Worm (Caenorhabditis elegans) whole organism, L1 larva: ENCODE results near the gene epc-1.

Experiments
- C04F5.9 ChIP-seq: sonication (generic microtip); optimal IDR thresholded peaks from 2 replicates; lab custom pipeline; 2016; ENCODE audit warnings: missing genetic modification characterization, missing compliant biosample characterization
- C16A3.4 ChIP-seq: fragments of 150-350 bp; optimal IDR thresholded peaks from 2 replicates; lab custom pipeline; 2014; ENCODE audit warnings: missing biosample characterization, missing genetic modification characterization
- C34B4.2 ChIP-seq: sonication (generic microtip); optimal IDR thresholded peaks from 2 replicates; lab custom pipeline; 2017; ENCODE audit warnings: mild to moderate bottlenecking, missing genetic modification characterization, missing compliant biosample characterization
- Y116A8C.19 ChIP-seq: sonication (generic microtip); optimal IDR thresholded peaks from 2 replicates; lab custom pipeline; 2016; ENCODE audit warnings: missing compliant biosample characterization, missing genetic modification characterization, borderline replicate concordance
- aha-1 ChIP-seq: fragments of 150-350 bp; optimal IDR thresholded peaks from 2 replicates; lab custom pipeline; 2014; ENCODE audit warnings: missing biosample characterization, missing genetic modification characterization
- alr-1 ChIP-seq: fragments of 200-800 bp; sonication (Bioruptor generic); optimal IDR thresholded peaks from 2 replicates; lab custom pipeline; 2018; ENCODE audit warnings: borderline replicate concordance, mild to moderate bottlenecking, missing genetic modification characterization, missing compliant biosample characterization
- aly-2 ChIP-seq: fragments of 150-350 bp; optimal IDR thresholded peaks from 2 replicates; lab custom pipeline; 2014; ENCODE audit warnings: missing biosample characterization, missing genetic modification characterization
- ama-1 ChIP-seq: fragments of 150-350 bp; optimal IDR thresholded peaks from 2 replicates; lab custom pipeline; 2014
- ceh-8 ChIP-seq: fragments of 200-800 bp; sonication (Bioruptor generic); optimal IDR thresholded peaks from 2 replicates; lab custom pipeline; 2018; ENCODE audit warnings: mild to moderate bottlenecking, missing genetic modification characterization, moderate library complexity, missing compliant biosample characterization
- ceh-88 ChIP-seq: fragments of 200-800 bp; sonication (Bioruptor generic); IDR thresholded peaks from 2 replicates; pipeline ENCODE4 v1.3.6; 2022; ENCODE audit warnings: missing genetic modification characterization, missing compliant biosample characterization
- ces-1 ChIP-seq: fragments of 150-350 bp; optimal IDR thresholded peaks from 2 replicates; lab custom pipeline; 2014; ENCODE audit warnings: missing biosample characterization, missing genetic modification reagents, missing genetic modification characterization
- dsc-1 ChIP-seq: sonication (generic microtip); optimal IDR thresholded peaks from 2 replicates; lab custom pipeline; 2016; ENCODE audit warnings: mild to moderate bottlenecking, missing genetic modification characterization, missing compliant biosample characterization
- efl-1 ChIP-seq, 4 experiments: fragments of 150-350 bp; optimal IDR thresholded peaks in 3 of 4; peaks in 1 of 4; 1 replicate in 1 of 4; 2 replicates in 3 of 4; lab custom pipeline; 2014; ENCODE audit warnings: missing biosample characterization in 2 of 4, missing genetic modification characterization in 2 of 4, missing genetic modification reagents in 2 of 4
- efl-3 ChIP-seq: fragments of 200-800 bp; sonication (Bioruptor generic); optimal IDR thresholded peaks from 2 replicates; lab custom pipeline; 2018; ENCODE audit warnings: mild to moderate bottlenecking, missing genetic modification characterization, missing compliant biosample characterization
- egl-13 ChIP-seq: sonication (generic microtip); optimal IDR thresholded peaks from 2 replicates; lab custom pipeline; 2016; ENCODE audit warnings: missing genotype, missing genetic modification reagents, missing genetic modification characterization, missing compliant biosample characterization
- elt-2 ChIP-seq: sonication (generic microtip); optimal IDR thresholded peaks from 2 replicates; lab custom pipeline; 2016; ENCODE audit warnings: missing genetic modification characterization, mild to moderate bottlenecking, inconsistent platforms, missing compliant biosample characterization, missing genetic modification reagents
- elt-3 ChIP-seq, 6 experiments: fragments of 150-350 bp in 1 of 6; sonication (generic microtip); optimal IDR thresholded peaks; 2 replicates each; lab custom pipeline; 2017 to 2018; ENCODE audit warnings: missing biosample characterization in 6 of 6, missing genetic modification characterization in 6 of 6, inconsistent platforms in 1 of 6
- fkh-10 ChIP-seq: sonication (generic microtip); optimal IDR thresholded peaks from 2 replicates; lab custom pipeline; 2017; ENCODE audit warnings: missing biosample characterization, missing genetic modification reagents, missing genetic modification characterization
- fkh-8 ChIP-seq: sonication (generic microtip); optimal IDR thresholded peaks from 2 replicates; lab custom pipeline; 2016; ENCODE audit warnings: mild to moderate bottlenecking, missing genetic modification characterization, missing compliant biosample characterization
- fos-1 ChIP-seq: fragments of 150-350 bp; optimal IDR thresholded peaks from 2 replicates; lab custom pipeline; 2014; ENCODE audit warnings: missing biosample characterization, missing genetic modification characterization
- grh-1 ChIP-seq: fragments of 200-800 bp; sonication (Bioruptor generic); IDR thresholded peaks from 2 replicates; pipeline ENCODE4 v1.3.6; 2022; ENCODE audit warnings: missing genetic modification reagents, missing genetic modification characterization, missing compliant biosample characterization
- hlh-4 ChIP-seq: sonication (generic microtip); optimal IDR thresholded peaks from 2 replicates; lab custom pipeline; 2016; ENCODE audit warnings: mild to moderate bottlenecking, missing genetic modification characterization, missing compliant biosample characterization
- hpl-2 ChIP-seq: fragments of 150-350 bp; optimal IDR thresholded peaks from 2 replicates; lab custom pipeline; 2014; ENCODE audit warnings: missing biosample characterization, missing genetic modification reagents, missing genetic modification characterization
- irx-1 ChIP-seq: sonication (generic microtip); optimal IDR thresholded peaks from 2 replicates; lab custom pipeline; 2016; ENCODE audit warnings: missing genetic modification characterization, missing compliant biosample characterization
- isw-1 ChIP-seq: fragments of 200-800 bp; sonication (Bioruptor generic); IDR thresholded peaks from 2 replicates; pipeline ENCODE4 v1.3.6; 2022; ENCODE audit warnings: missing genetic modification characterization, missing compliant biosample characterization
- jun-1 ChIP-seq: fragments of 150-350 bp; optimal IDR thresholded peaks from 2 replicates; lab custom pipeline; 2014; ENCODE audit warnings: missing biosample characterization, missing genetic modification reagents, missing genetic modification characterization
- lin-13 ChIP-seq: fragments of 150-350 bp; optimal IDR thresholded peaks from 2 replicates; lab custom pipeline; 2014; ENCODE audit warnings: missing biosample characterization, missing genetic modification reagents, missing genetic modification characterization
- lin-15B ChIP-seq: fragments of 150-350 bp; sonication (generic microtip); optimal IDR thresholded peaks from 3 replicates; lab custom pipeline; 2014; ENCODE audit warnings: missing biosample characterization, missing genetic modification characterization
- lir-3 ChIP-seq: sonication (generic microtip); optimal IDR thresholded peaks from 2 replicates; lab custom pipeline; 2016; ENCODE audit warnings: mild to moderate bottlenecking, missing genetic modification characterization, moderate library complexity, missing compliant biosample characterization; ENCODE audit not compliant: poor library complexity
- lsy-2 ChIP-seq, 2 experiments: fragments of 150-350 bp; optimal IDR thresholded peaks; 2 replicates each; lab custom pipeline; 2014; ENCODE audit warnings: missing biosample characterization in 2 of 2, missing genetic modification characterization in 2 of 2
- mab-9 ChIP-seq: fragments of 200-800 bp; sonication (Bioruptor generic); IDR thresholded peaks from 2 replicates; pipeline ENCODE4 v1.3.6; 2022; ENCODE audit warnings: missing genetic modification reagents, missing genetic modification characterization, missing compliant biosample characterization
- mdl-1 ChIP-seq, 2 experiments: fragments of 150-350 bp; optimal IDR thresholded peaks; 2 replicates each; lab custom pipeline; 2014 to 2017; ENCODE audit warnings: missing biosample characterization in 2 of 2, missing genetic modification characterization in 2 of 2, inconsistent platforms in 1 of 2
- mef-2 ChIP-seq: fragments of 150-350 bp; optimal IDR thresholded peaks from 2 replicates; lab custom pipeline; 2014; ENCODE audit warnings: missing biosample characterization, missing genetic modification characterization
- mep-1 ChIP-seq: fragments of 150-350 bp; optimal IDR thresholded peaks from 2 replicates; lab custom pipeline; 2014; ENCODE audit warnings: missing biosample characterization, missing genetic modification characterization
- nhr-12 ChIP-seq: sonication (generic microtip); optimal IDR thresholded peaks from 2 replicates; lab custom pipeline; 2017; ENCODE audit warnings: missing biosample characterization, missing genetic modification characterization
- nhr-19 ChIP-seq: fragments of 200-800 bp; sonication (Bioruptor generic); conservative IDR thresholded peaks from 2 replicates; pipeline ENCODE4 v1.3.6; 2022; ENCODE audit warnings: missing genetic modification characterization, missing compliant biosample characterization
- nhr-20 ChIP-seq: sonication (generic microtip); optimal IDR thresholded peaks from 2 replicates; lab custom pipeline; 2016; ENCODE audit warnings: mild to moderate bottlenecking, missing genetic modification characterization, missing compliant biosample characterization
- nhr-71 ChIP-seq: sonication (generic microtip); optimal IDR thresholded peaks from 2 replicates; lab custom pipeline; 2016; ENCODE audit warnings: mild to moderate bottlenecking, missing genetic modification characterization, moderate library complexity, missing compliant biosample characterization
- nhr-77 ChIP-seq: fragments of 150-350 bp; optimal IDR thresholded peaks from 2 replicates; lab custom pipeline; 2014; ENCODE audit warnings: missing biosample characterization, missing genetic modification characterization
- nhr-84 ChIP-seq: sonication (generic microtip); optimal IDR thresholded peaks from 2 replicates; lab custom pipeline; 2017; ENCODE audit warnings: missing biosample characterization, missing genetic modification characterization
- nhr-85 ChIP-seq: sonication (generic microtip); peaks from one replicate; lab custom pipeline; 2016; ENCODE audit warnings: missing genetic modification characterization, inconsistent platforms, missing compliant biosample characterization
- pax-3 ChIP-seq: fragments of 200-800 bp; sonication (Bioruptor generic); optimal IDR thresholded peaks from 2 replicates; lab custom pipeline; 2018; ENCODE audit warnings: mild to moderate bottlenecking, missing genetic modification characterization, moderate library complexity, missing compliant biosample characterization
- pqm-1 ChIP-seq: sonication (generic microtip); optimal IDR thresholded peaks from 3 replicates; lab custom pipeline; 2017; ENCODE audit warnings: missing biosample characterization, missing genetic modification characterization
- skn-1 ChIP-seq: fragments of 150-350 bp; optimal IDR thresholded peaks from 2 replicates; lab custom pipeline; 2014; ENCODE audit warnings: missing biosample characterization, missing genetic modification characterization
- sox-4 ChIP-seq: sonication (generic microtip); optimal IDR thresholded peaks from 2 replicates; lab custom pipeline; 2016; ENCODE audit warnings: missing genetic modification characterization, missing compliant biosample characterization
- swsn-7 ChIP-seq: sonication (generic microtip); optimal IDR thresholded peaks from 2 replicates; lab custom pipeline; 2016; ENCODE audit warnings: missing genetic modification characterization, missing compliant biosample characterization
- unc-62 ChIP-seq: fragments of 150-350 bp; optimal IDR thresholded peaks from 2 replicates; lab custom pipeline; 2014; ENCODE audit warnings: missing biosample characterization, missing genetic modification reagents, missing genetic modification characterization
- unc-86 ChIP-seq: sonication (generic microtip); optimal IDR thresholded peaks from 2 replicates; lab custom pipeline; 2016; ENCODE audit warnings: missing genetic modification characterization, missing compliant biosample characterization
- vab-15 ChIP-seq: sonication (generic microtip); optimal IDR thresholded peaks from 2 replicates; lab custom pipeline; 2017; ENCODE audit warnings: missing genotype, mild to moderate bottlenecking, missing genetic modification characterization, missing compliant biosample characterization
- xbp-1 ChIP-seq: sonication (generic microtip); optimal IDR thresholded peaks from 2 replicates; lab custom pipeline; 2016; ENCODE audit warnings: missing genetic modification characterization, missing compliant biosample characterization
- ztf-4 ChIP-seq: fragments of 150-350 bp; optimal IDR thresholded peaks from 2 replicates; lab custom pipeline; 2014; ENCODE audit warnings: missing biosample characterization, missing genetic modification characterization

The epc-1 gene

ce11 chrIII:12608220-12608958 is at the start of gene epc-1:
epc-1 (minus strand) TSS chrIII:12608586.
- peak; percentile 87 to 94 for TF ChIP-seq efl-1 (optimal IDR thresholded peaks at IDR 0.05; lab: Kevin White, UChicago)
- peak; percentile 68 to 96 for TF ChIP-seq efl-1 (GFP tag; optimal IDR thresholded peaks at IDR 0.05 in 1 of 2; lab: Kevin White, UChicago)
- peak; percentile 80 for TF ChIP-seq aha-1 (tag; lab: Kevin White, UChicago)
- TF ChIP-seq egl-13 (tag; lab: Kevin White, UChicago): peak; percentile 88
- 0 out of 2 replicates have a peak, but pooled peaks have one; percentile 75 for TF ChIP-seq ceh-88 (GFP tag; lab: Robert Waterston, UW)
- peak in 1 of 2 experiments; percentile 98 for TF ChIP-seq mdl-1 (tag; optimal IDR thresholded peaks at IDR 0.05; lab: Kevin White, UChicago)
- no peak for TF ChIP-seq Y116A8C.19 (tag; lab: Kevin White, UChicago)
- TF ChIP-seq pqm-1 (tag; lab: Kevin White, UChicago): peak; percentile 5
- peak; percentile 64 for TF ChIP-seq elt-2 (tag; lab: Kevin White, UChicago)
- TF ChIP-seq elt-3 (tag; optimal IDR thresholded peaks at IDR 0.05; lab: Kevin White, UChicago): peak in 3 of 6 experiments; percentile 51 to 77 (median 73)
- TF ChIP-seq mef-2 (tag; lab: Kevin White, UChicago): peak; percentile 78
- peak; percentile 93 for TF ChIP-seq xbp-1 (tag; lab: Kevin White, UChicago)
- TF ChIP-seq nhr-77: peak; percentile 88
- no peak for TF ChIP-seq nhr-84 (tag; lab: Kevin White, UChicago)
- peak; percentile 96 for TF ChIP-seq nhr-85 (tag; lab: Kevin White, UChicago)
- TF ChIP-seq skn-1 (tag; lab: Kevin White, UChicago): peak; percentile 89
- TF ChIP-seq vab-15 (tag; lab: Kevin White, UChicago): no peak
- peak; percentile 92 for TF ChIP-seq nhr-19 (GFP tag; lab: Robert Waterston, UW)
- TF ChIP-seq efl-3 (GFP tag; lab: Kevin White, UChicago): peak; percentile 56
- peak; percentile 85 for TF ChIP-seq fkh-10 (GFP tag; lab: Kevin White, UChicago)
- TF ChIP-seq nhr-71: peak; percentile 98
- peak; percentile 89 for TF ChIP-seq dsc-1 (tag; lab: Kevin White, UChicago)
- TF ChIP-seq ztf-4: peak; percentile 87
- TF ChIP-seq aly-2 (tag; lab: Kevin White, UChicago): no peak
- peak; percentile 65; the same call in 1 of the 2 replicates for TF ChIP-seq mab-9 (GFP tag; lab: Robert Waterston, UW)
- TF ChIP-seq jun-1: peak; percentile 97
- TF ChIP-seq unc-86 (tag; lab: Kevin White, UChicago): peak; percentile 96
- TF ChIP-seq hlh-4 (tag; lab: Kevin White, UChicago): no peak
- peak; percentile 79 for TF ChIP-seq irx-1 (tag; lab: Kevin White, UChicago)
- TF ChIP-seq swsn-7 (tag; lab: Kevin White, UChicago): peak; percentile 97
- TF ChIP-seq fos-1 (tag; lab: Kevin White, UChicago): peak; percentile 79
- peak; percentile 69 for TF ChIP-seq lir-3
- no peak for TF ChIP-seq C34B4.2 (tag; lab: Kevin White, UChicago)
- TF ChIP-seq ama-1 (lab: Kevin White, UChicago): peak; percentile 82
- TF ChIP-seq isw-1: peak; percentile 90
- peak; percentile 90 for TF ChIP-seq mep-1
- TF ChIP-seq nhr-20 (tag; lab: Kevin White, UChicago): peak; percentile 96
- peak; percentile 72 for TF ChIP-seq lin-15B (tag; lab: Kevin White, UChicago)
- no peak for TF ChIP-seq alr-1 (tag; lab: Kevin White, UChicago)
- peak; percentile 12 for TF ChIP-seq C04F5.9 (tag; lab: Kevin White, UChicago)
- peak; percentile 44 for TF ChIP-seq sox-4 (tag; lab: Kevin White, UChicago)
- peak; percentile 11 for TF ChIP-seq hpl-2 (GFP tag; lab: Kevin White, UChicago)
- TF ChIP-seq nhr-12 (tag; lab: Kevin White, UChicago): no peak
- peak; percentile 80 for TF ChIP-seq C16A3.4 (tag; lab: Kevin White, UChicago)
- peak; percentile 91 to 93 for TF ChIP-seq lsy-2 (tag; optimal IDR thresholded peaks at IDR 0.05; lab: Kevin White, UChicago)
- no peak for TF ChIP-seq ces-1 (GFP tag; lab: Kevin White, UChicago)
- peak; percentile 86 for TF ChIP-seq grh-1 (GFP tag; lab: Robert Waterston, UW)
- peak; percentile 98 for TF ChIP-seq fkh-8 (tag; lab: Kevin White, UChicago)
- TF ChIP-seq pax-3 (tag; lab: Kevin White, UChicago): peak; percentile 81
- peak; percentile 91 for TF ChIP-seq ceh-8
- no peak for TF ChIP-seq unc-62 (GFP tag; lab: Kevin White, UChicago)
- TF ChIP-seq lin-13 (GFP tag; lab: Kevin White, UChicago): peak; percentile 91
